Worm (Caenorhabditis elegans) whole organism, L2 larva: ENCODE results near the gene Y27F2A.11.
A peak's percentile ranks its signal among the peaks of the same experiment; 100 is the strongest.

Experiments
- F13H6.1 ChIP-seq: sonication (generic microtip); optimal IDR thresholded peaks from 2 replicates; lab custom pipeline; 2016; ENCODE audit warnings: missing genetic modification characterization, missing compliant biosample characterization
- R02D3.7 ChIP-seq: fragments of 150-350 bp; optimal IDR thresholded peaks from 2 replicates; lab custom pipeline; 2014; ENCODE audit warnings: missing biosample characterization, missing genetic modification characterization
- Y55F3AM.14 ChIP-seq: fragments of 200-800 bp; sonication (Bioruptor generic); optimal IDR thresholded peaks from 2 replicates; lab custom pipeline; 2018; ENCODE audit warnings: mild to moderate bottlenecking, missing genetic modification characterization, missing compliant biosample characterization
- ZK546.5 ChIP-seq: sonication (generic microtip); optimal IDR thresholded peaks from 2 replicates; lab custom pipeline; 2017; ENCODE audit warnings: missing biosample characterization, missing genetic modification characterization
- aly-2 ChIP-seq: fragments of 150-350 bp; optimal IDR thresholded peaks from 2 replicates; lab custom pipeline; 2014; ENCODE audit warnings: missing biosample characterization, missing genetic modification characterization
- ama-1 ChIP-seq: fragments of 150-350 bp; optimal IDR thresholded peaks from 2 replicates; lab custom pipeline; 2018; ENCODE audit warnings: inconsistent platforms
- blmp-1 ChIP-seq: sonication (generic microtip); optimal IDR thresholded peaks from 2 replicates; lab custom pipeline; 2017; ENCODE audit warnings: missing genetic modification characterization, mild to moderate bottlenecking, missing compliant biosample characterization, antibody characterized with exemption, moderate library complexity; ENCODE audit not compliant: insufficient read depth
- ceh-16 ChIP-seq: fragments of 150-350 bp; optimal IDR thresholded peaks from 2 replicates; lab custom pipeline; 2014; ENCODE audit warnings: missing biosample characterization, missing genetic modification characterization
- ceh-82 ChIP-seq: fragments of 150-350 bp; optimal IDR thresholded peaks from 2 replicates; lab custom pipeline; 2014; ENCODE audit warnings: missing biosample characterization, missing genetic modification characterization
- crh-2 ChIP-seq: sonication (generic microtip); optimal IDR thresholded peaks from 2 replicates; lab custom pipeline; 2017; ENCODE audit warnings: missing biosample characterization, missing genetic modification characterization
- dmd-4 ChIP-seq: sonication (generic microtip); optimal IDR thresholded peaks from 2 replicates; lab custom pipeline; 2017; ENCODE audit warnings: missing biosample characterization, missing genetic modification characterization
- egl-27 ChIP-seq: sonication (generic microtip); optimal IDR thresholded peaks from 3 replicates; lab custom pipeline; 2017; ENCODE audit warnings: missing biosample characterization, missing genetic modification reagents, missing genetic modification characterization
- elt-1 ChIP-seq: fragments of 150-350 bp; optimal IDR thresholded peaks from 2 replicates; lab custom pipeline; 2014; ENCODE audit warnings: missing biosample characterization, missing genetic modification characterization
- elt-3 ChIP-seq: sonication (generic microtip); optimal IDR thresholded peaks from 2 replicates; lab custom pipeline; 2017; ENCODE audit warnings: missing biosample characterization, missing genetic modification characterization
- gmeb-1 ChIP-seq: fragments of 150-350 bp; optimal IDR thresholded peaks from 2 replicates; lab custom pipeline; 2014; ENCODE audit warnings: missing biosample characterization, missing genetic modification characterization
- lin-11 ChIP-seq: fragments of 150-350 bp; sonication (generic microtip); optimal IDR thresholded peaks from 2 replicates; lab custom pipeline; 2014; ENCODE audit warnings: missing biosample characterization, missing genetic modification characterization, inconsistent platforms, mixed read lengths
- lin-13 ChIP-seq: fragments of 150-350 bp; optimal IDR thresholded peaks from 2 replicates; lab custom pipeline; 2014; ENCODE audit warnings: missing biosample characterization, missing genetic modification reagents, missing genetic modification characterization
- lin-39 ChIP-seq: fragments of 150-350 bp; optimal IDR thresholded peaks from 2 replicates; lab custom pipeline; 2014; ENCODE audit warnings: missing biosample characterization, missing genetic modification reagents, missing genetic modification characterization
- lsy-2 ChIP-seq, 2 experiments: fragments of 150-350 bp in 1 of 2; sonication (generic microtip) in 1 of 2; optimal IDR thresholded peaks; 2 replicates each; lab custom pipeline; 2014 to 2017; ENCODE audit warnings: missing biosample characterization in 2 of 2, missing genetic modification characterization in 2 of 2
- mab-5 ChIP-seq: fragments of 150-350 bp; optimal IDR thresholded peaks from 2 replicates; lab custom pipeline; 2014; ENCODE audit warnings: missing biosample characterization, missing genetic modification characterization
- mbf-1 ChIP-seq: sonication (generic microtip); optimal IDR thresholded peaks from 2 replicates; lab custom pipeline; 2017; ENCODE audit warnings: missing biosample characterization, missing genetic modification characterization
- nhr-10 ChIP-seq: sonication (generic microtip); optimal IDR thresholded peaks from 2 replicates; lab custom pipeline; 2017; ENCODE audit warnings: missing biosample characterization, missing genetic modification characterization
- nhr-12 ChIP-seq: fragments of 150-350 bp; optimal IDR thresholded peaks from 2 replicates; lab custom pipeline; 2014; ENCODE audit warnings: missing biosample characterization, missing genetic modification characterization
- nhr-129 ChIP-seq: fragments of 150-350 bp; optimal IDR thresholded peaks from 2 replicates; lab custom pipeline; 2014; ENCODE audit warnings: missing biosample characterization, missing genetic modification characterization
- nhr-21 ChIP-seq: fragments of 150-350 bp; optimal IDR thresholded peaks from 2 replicates; lab custom pipeline; 2014; ENCODE audit warnings: missing biosample characterization, missing genetic modification characterization
- nhr-6 ChIP-seq: fragments of 150-350 bp; optimal IDR thresholded peaks from 2 replicates; lab custom pipeline; 2014; ENCODE audit warnings: missing biosample characterization, missing genetic modification characterization
- nhr-77 ChIP-seq: fragments of 150-350 bp; optimal IDR thresholded peaks from 2 replicates; lab custom pipeline; 2014; ENCODE audit warnings: missing biosample characterization, missing genetic modification characterization
- peb-1 ChIP-seq: fragments of 150-350 bp; optimal IDR thresholded peaks from 2 replicates; lab custom pipeline; 2014; ENCODE audit warnings: missing biosample characterization, missing genetic modification characterization
- sem-4 ChIP-seq: fragments of 150-350 bp; optimal IDR thresholded peaks from 2 replicates; lab custom pipeline; 2014; ENCODE audit warnings: missing biosample characterization, missing genetic modification reagents, missing genetic modification characterization
- skn-1 ChIP-seq: sonication (generic microtip); optimal IDR thresholded peaks from 2 replicates; lab custom pipeline; 2017; ENCODE audit warnings: missing biosample characterization, missing genetic modification characterization
- sma-3 ChIP-seq: sonication (generic microtip); optimal IDR thresholded peaks from 2 replicates; lab custom pipeline; 2016; ENCODE audit warnings: missing genetic modification reagents, missing genetic modification characterization, missing compliant biosample characterization
- snpc-4 ChIP-seq: fragments of 150-350 bp; optimal IDR thresholded peaks from 2 replicates; lab custom pipeline; 2014; ENCODE audit warnings: missing biosample characterization, missing genetic modification characterization
- unc-39 ChIP-seq: fragments of 150-350 bp; optimal IDR thresholded peaks from 2 replicates; lab custom pipeline; 2014; ENCODE audit warnings: missing biosample characterization, missing genetic modification characterization
- unc-55 ChIP-seq: fragments of 150-350 bp; sonication (generic microtip); optimal IDR thresholded peaks from 3 replicates; lab custom pipeline; 2014; ENCODE audit warnings: missing biosample characterization, missing genetic modification reagents, missing genetic modification characterization
- unc-62 ChIP-seq: fragments of 150-350 bp; optimal IDR thresholded peaks from 2 replicates; lab custom pipeline; 2014; ENCODE audit warnings: missing biosample characterization, missing genetic modification reagents, missing genetic modification characterization
- ztf-4 ChIP-seq: fragments of 150-350 bp; optimal IDR thresholded peaks from 2 replicates; lab custom pipeline; 2014; ENCODE audit warnings: missing biosample characterization, missing genetic modification characterization

Y27F2A.11 gene

DNA sequence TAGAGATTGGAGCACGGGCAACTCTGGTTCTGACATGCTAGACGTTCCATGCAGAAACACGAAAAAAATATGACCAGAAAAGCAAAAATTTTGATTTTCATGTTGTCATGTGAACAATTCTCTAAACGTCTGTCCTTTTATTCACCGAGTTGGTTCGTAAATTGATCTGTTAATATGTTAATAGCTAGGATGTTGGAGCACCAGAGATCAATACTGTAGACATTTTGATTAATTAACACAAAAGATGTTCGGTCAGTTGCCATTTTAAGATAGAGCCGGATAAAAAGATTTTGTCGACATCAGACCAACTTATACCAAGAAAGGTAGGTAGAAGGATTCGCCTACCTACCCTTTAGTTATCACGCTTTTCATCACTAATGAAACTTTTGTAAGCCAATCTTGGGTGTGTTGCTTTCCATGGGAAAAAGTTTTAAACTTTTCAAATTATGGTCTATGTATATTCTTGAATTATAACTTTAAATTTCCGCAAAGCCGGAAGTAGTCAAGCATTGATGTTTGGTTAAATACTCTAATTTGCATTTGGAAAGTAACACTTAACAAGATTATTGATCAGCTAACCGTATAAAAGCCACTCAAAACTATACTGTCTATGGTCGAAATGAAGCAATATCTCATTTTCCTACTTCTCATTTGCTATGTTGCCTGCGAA is 39.5 kb upstream of the Y27F2A.11 start, which contains the start of the genes T10D4.11 and T10D4.1:
Gene T10D4.11, minus strand, starts transcription at position 101 of the 670 bp plus-strand sequence.
Gene T10D4.1, plus strand, starts transcription at position 620 of the 670 bp plus-strand sequence.
- TF ChIP-seq crh-2 (no peak), nhr-21 (tag; lab: Kevin White, UChicago) (no peak), nhr-6 (tag; lab: Kevin White, UChicago) (no peak), ama-1 (lab: Kevin White, UChicago) (no peak), sem-4 (tag; lab: Kevin White, UChicago) (no peak), lin-11 (no peak), ceh-16 (tag; lab: Kevin White, UChicago) (no peak), ztf-4 (tag; lab: Kevin White, UChicago) (no peak), elt-3 (no peak), F13H6.1 (no peak), unc-55 (GFP tag; lab: Kevin White, UChicago) (no peak), nhr-12 (no peak), ZK546.5 (tag; lab: Kevin White, UChicago) (no peak), dmd-4 (tag; lab: Kevin White, UChicago) (no peak), skn-1 (tag; lab: Kevin White, UChicago) (no peak), peb-1 (tag; lab: Kevin White, UChicago) (no peak), unc-39 (tag; lab: Kevin White, UChicago) (no peak), elt-1 (tag; lab: Kevin White, UChicago) (no peak)

- TF ChIP-seq mbf-1 (tag; lab: Kevin White, UChicago): no peak
Observed at ce11 chrII:3151615-3152014, 37.5 kb upstream of the Y27F2A.11 start, which contains the start of the genes T10D4.14 and T10D4.19. T10D4.14 (minus strand) TSS chrII:3151715. T10D4.19 (plus strand) TSS chrII:3151918.

ce11 chrII:3154383-3154782 is 34.8 kb upstream of the Y27F2A.11 start, which contains the start of gene sri-32:
sri-32 (minus strand) TSS chrII:3154483.
- TF ChIP-seq snpc-4 (tag; lab: Kevin White, UChicago): no peak
- TF ChIP-seq ceh-16 (tag; lab: Kevin White, UChicago): no peak

ce11 chrII:3156749-3157148 is 32.4 kb upstream of the Y27F2A.11 start, which contains the start of gene sri-33:
sri-33 (minus strand) TSS chrII:3156849.
- TF ChIP-seq Y55F3AM.14 (GFP tag; lab: Kevin White, UChicago) (no peak), ceh-16 (tag; lab: Kevin White, UChicago) (no peak), nhr-21 (tag; lab: Kevin White, UChicago) (peak; percentile 5), nhr-77 (tag; lab: Kevin White, UChicago) (no peak)

DNA sequence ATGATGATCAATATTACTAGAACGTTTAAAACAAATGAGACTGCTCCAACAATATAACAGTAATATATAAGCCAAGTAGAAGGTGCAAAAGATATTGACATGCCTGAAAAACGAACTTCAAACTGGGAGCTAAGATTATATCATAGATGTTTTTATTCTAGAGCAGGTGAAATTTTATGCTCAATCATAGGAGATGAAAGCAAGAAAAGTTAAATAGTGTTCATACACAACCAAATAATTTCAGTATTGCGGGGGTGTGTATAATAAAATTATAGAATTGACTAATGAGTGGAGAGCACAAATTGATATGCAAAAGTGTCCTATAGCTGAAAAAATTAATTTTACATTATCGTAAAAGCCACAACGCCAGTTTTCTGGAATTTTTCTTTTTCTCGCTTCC is 30.2 kb upstream of the Y27F2A.11 start, which contains the start of gene sri-34:
Gene sri-34, minus strand, starts transcription at position 101 of the 400 bp plus-strand sequence.
- TF ChIP-seq elt-3: no peak
- no peak for TF ChIP-seq aly-2 (tag; lab: Kevin White, UChicago)
- TF ChIP-seq egl-27 (tag; lab: Kevin White, UChicago): no peak
- no peak for TF ChIP-seq blmp-1 (tag; lab: Kevin White, UChicago)
- no peak for TF ChIP-seq sma-3
- TF ChIP-seq lin-13: no peak
- no peak for TF ChIP-seq nhr-10 (tag; lab: Kevin White, UChicago)

DNA sequence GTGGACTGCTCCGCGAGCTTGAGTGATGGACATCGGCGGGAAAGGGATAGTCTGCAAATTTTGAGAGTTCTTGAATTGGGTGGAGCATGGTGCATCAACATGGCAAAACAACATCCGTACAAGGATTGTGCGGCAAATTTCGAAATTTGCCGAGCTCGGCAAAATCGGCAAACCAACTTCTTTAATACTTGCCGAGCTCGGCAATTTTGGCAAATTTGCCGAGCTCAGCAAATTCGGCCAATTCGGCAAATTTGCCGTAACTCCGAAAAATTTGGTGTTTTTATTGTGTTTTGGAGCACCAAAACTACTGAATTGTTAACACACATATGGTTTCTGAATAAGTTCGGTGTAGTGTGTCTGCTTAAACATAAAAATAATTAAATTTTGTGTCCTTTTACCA is 19.0 kb upstream of the Y27F2A.11 start, which contains the start of gene fbxc-55:
Gene fbxc-55, minus strand, starts transcription at position 101 of the 400 bp plus-strand sequence.
- TF ChIP-seq gmeb-1 (tag; lab: Kevin White, UChicago): no peak
- no peak for TF ChIP-seq mab-5
- no peak for TF ChIP-seq unc-39 (tag; lab: Kevin White, UChicago)
- no peak for TF ChIP-seq nhr-129
- TF ChIP-seq mbf-1 (tag; lab: Kevin White, UChicago): no peak
- TF ChIP-seq egl-27 (tag; lab: Kevin White, UChicago): no peak
- no peak for TF ChIP-seq lsy-2 (tag; optimal IDR thresholded peaks at IDR 0.05; lab: Kevin White, UChicago)
- no peak for TF ChIP-seq lin-39
- no peak for TF ChIP-seq R02D3.7 (tag; lab: Kevin White, UChicago)
- no peak for TF ChIP-seq sma-3
- TF ChIP-seq unc-62 (GFP tag; lab: Kevin White, UChicago): no peak
- TF ChIP-seq ceh-82 (tag; lab: Kevin White, UChicago): no peak
